Fruit fly (Drosophila melanogaster): ENCODE measurements around the gene Mrp4.

Mrp4 gene

DNA sequence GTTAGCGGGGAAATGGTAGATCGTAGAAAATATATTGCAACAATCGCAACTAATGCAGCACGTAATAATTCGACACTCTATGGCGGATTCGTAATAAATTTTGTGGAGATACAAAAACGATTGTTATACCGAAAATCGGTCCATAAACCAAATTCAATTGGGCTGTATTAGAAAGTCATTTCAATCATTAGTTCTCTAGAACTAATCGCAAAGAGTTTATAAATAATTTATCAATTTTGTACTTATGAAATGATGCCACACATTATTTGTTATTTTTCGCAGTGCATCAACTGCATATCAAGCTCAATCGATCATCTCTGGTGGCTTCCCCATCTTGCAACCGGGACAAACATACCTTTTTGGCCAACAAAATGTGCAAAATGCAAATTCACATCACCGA lies 43.4 kb downstream of the Mrp4 start:
- TF ChIP-seq Jra (GFP tag; optimal IDR thresholded peaks at IDR 0.05) (no peak), rgr (GFP tag; optimal IDR thresholded peaks at IDR 0.05) (no peak), h (GFP tag; optimal IDR thresholded peaks at IDR 0.05) (no peak), dmrt93B (GFP tag; optimal IDR thresholded peaks at IDR 0.05) (no peak), lola (GFP tag; optimal IDR thresholded peaks at IDR 0.05) (no peak), Rel (GFP tag; optimal IDR thresholded peaks at IDR 0.05) (no peak), Rel (tag; optimal IDR thresholded peaks at IDR 0.05) (no peak), Sp1 (GFP tag; optimal IDR thresholded peaks at IDR 0.05) (no peak), CG9705 (GFP tag; optimal IDR thresholded peaks at IDR 0.05) (no peak), CG32264 (GFP tag; optimal IDR thresholded peaks at IDR 0.05) (no peak)

DNA sequence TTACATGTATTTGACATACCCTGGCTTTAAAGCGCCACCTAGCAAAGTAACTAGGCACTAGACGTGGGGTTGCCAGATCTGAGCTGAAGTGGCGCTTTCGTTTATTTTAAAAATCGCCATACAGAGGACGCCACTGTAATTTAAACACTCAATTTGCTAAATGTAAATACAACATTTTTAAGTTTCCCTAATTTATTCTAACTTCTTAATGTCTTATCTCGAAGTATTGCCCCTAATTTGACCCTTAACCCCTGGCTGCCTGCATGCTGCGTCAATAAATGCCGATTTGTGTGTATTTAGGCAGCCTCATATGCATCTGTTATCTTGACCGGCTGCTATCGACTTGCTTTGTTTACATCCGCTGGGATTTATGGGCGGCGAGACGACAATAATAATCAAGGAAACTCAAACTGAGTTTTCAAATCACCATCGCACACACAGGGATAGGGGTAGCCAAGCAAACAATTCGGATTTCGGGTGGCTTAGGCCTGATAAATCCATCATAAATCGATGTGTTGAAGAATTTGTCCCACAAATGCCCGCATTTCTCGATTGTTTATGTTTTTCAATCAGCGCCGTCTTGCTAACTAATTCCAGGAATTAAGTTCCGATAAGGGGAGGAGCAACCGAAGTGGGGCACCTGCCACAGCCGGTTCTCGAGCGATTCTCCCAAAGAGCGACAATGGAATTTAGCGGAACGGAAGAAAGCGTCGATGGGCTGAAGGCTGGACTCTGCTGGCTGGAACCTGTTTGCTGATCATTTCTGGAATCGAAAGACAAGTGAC lies 44.4 kb downstream of the Mrp4 start:
- peak; percentile 52 for TF ChIP-seq Hr83 (GFP tag; optimal IDR thresholded peaks at IDR 0.05; ENCODE audit: poor library complexity, severe bottlenecking)
- no peak for TF ChIP-seq GATAd (GFP tag; optimal IDR thresholded peaks at IDR 0.05)
- no peak for TF ChIP-seq lola (GFP tag; optimal IDR thresholded peaks at IDR 0.05)
- peak; percentile 67 for TF ChIP-seq rgr (GFP tag; optimal IDR thresholded peaks at IDR 0.05)
- no peak for TF ChIP-seq Dif (GFP tag; optimal IDR thresholded peaks at IDR 0.05; ENCODE audit: partially characterized antibody)
- TF ChIP-seq psq (GFP tag; optimal IDR thresholded peaks at IDR 0.05), result peak; percentile 40
- no peak for TF ChIP-seq CG32264 (GFP tag; optimal IDR thresholded peaks at IDR 0.05)
- no peak for TF ChIP-seq Vsx2 (GFP tag; optimal IDR thresholded peaks at IDR 0.05; ENCODE audit: partially characterized antibody)
- TF ChIP-seq Rel (GFP tag; optimal IDR thresholded peaks at IDR 0.05), result no peak
- no peak for TF ChIP-seq Rel (tag; optimal IDR thresholded peaks at IDR 0.05)
- no peak for TF ChIP-seq woc (GFP tag; optimal IDR thresholded peaks at IDR 0.05)
- TF ChIP-seq dmrt93B (GFP tag; optimal IDR thresholded peaks at IDR 0.05), result peak; percentile 17
- TF ChIP-seq h (GFP tag; optimal IDR thresholded peaks at IDR 0.05), result peak; percentile 63
- TF ChIP-seq Myc (optimal IDR thresholded peaks at IDR 0.05), result peak; percentile 75
- no peak for TF ChIP-seq Hr78 (GFP tag; optimal IDR thresholded peaks at IDR 0.05)
- peak; percentile 0 for TF ChIP-seq CG9705 (GFP tag; optimal IDR thresholded peaks at IDR 0.05)
- TF ChIP-seq foxo (GFP tag; optimal IDR thresholded peaks at IDR 0.05), result peak in 1 of 2 experiments; percentile 27
- TF ChIP-seq sv (GFP tag; optimal IDR thresholded peaks at IDR 0.05), result peak; percentile 61
- peak; percentile 21 for TF ChIP-seq br (GFP tag; optimal IDR thresholded peaks at IDR 0.05)
- peak; percentile 49 for TF ChIP-seq HLH106 (tag; optimal IDR thresholded peaks at IDR 0.05)
- peak; percentile 47 for TF ChIP-seq ey (GFP tag; optimal IDR thresholded peaks at IDR 0.05)
- no peak for TF ChIP-seq usp (GFP tag; optimal IDR thresholded peaks at IDR 0.05)
- TF ChIP-seq brk (GFP tag; optimal IDR thresholded peaks at IDR 0.05), result no peak
- TF ChIP-seq tai (GFP tag; optimal IDR thresholded peaks at IDR 0.05), result peak; percentile 74
- peak; percentile 62 for TF ChIP-seq Hnf4 (GFP tag; optimal IDR thresholded peaks at IDR 0.05)
- peak; percentile 63 for TF ChIP-seq OdsH (GFP tag; optimal IDR thresholded peaks at IDR 0.05)
- no peak for TF ChIP-seq Mio (GFP tag; optimal IDR thresholded peaks at IDR 0.05)

DNA sequence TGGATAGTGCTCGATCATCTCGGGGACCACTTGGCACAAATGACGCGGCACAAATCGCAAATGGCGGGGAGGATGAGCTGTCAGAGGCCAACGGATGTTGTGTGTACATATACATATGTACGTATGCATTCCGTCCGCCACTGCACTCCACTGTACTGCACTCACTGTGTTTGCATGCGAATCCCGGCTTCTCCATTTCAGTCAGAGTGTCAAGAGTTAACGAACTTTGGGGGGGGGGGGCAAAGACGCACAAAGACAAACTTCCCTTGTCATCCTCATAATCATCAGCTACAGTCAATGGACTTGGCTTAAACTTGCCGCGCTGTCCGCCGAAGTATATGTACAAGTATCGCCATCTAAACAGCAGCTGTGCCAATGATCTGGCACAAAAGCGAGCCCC lies 45.1 kb downstream of the Mrp4 start:
- no peak for TF ChIP-seq fru (GFP tag; optimal IDR thresholded peaks at IDR 0.05)

DNA sequence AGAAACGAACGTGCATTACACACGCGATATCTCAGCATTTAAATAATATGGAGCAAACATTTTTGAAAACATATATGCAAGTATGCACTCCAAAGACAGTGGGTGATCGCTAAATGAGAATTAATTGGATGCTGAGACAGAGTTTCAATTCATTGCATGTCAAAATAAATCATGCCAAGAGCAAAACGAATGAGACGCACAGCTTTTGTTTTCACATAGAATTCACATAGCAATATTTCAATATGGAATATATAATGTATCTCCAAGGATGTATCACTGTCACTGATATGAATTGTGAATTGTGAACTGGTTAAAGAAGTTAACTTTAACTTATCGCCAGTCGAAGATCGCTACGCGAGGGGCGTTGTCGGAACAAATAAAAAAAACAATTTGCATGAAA lies 45.5 kb downstream of the Mrp4 start:
- TF ChIP-seq Abd-B (GFP tag; optimal IDR thresholded peaks at IDR 0.05) (no peak), usp (GFP tag; optimal IDR thresholded peaks at IDR 0.05) (no peak), Rel (GFP tag; optimal IDR thresholded peaks at IDR 0.05) (no peak), Rel (tag; optimal IDR thresholded peaks at IDR 0.05) (peak; percentile 21), Hnf4 (GFP tag; optimal IDR thresholded peaks at IDR 0.05) (peak; percentile 59), Hr83 (GFP tag; optimal IDR thresholded peaks at IDR 0.05; ENCODE audit: poor library complexity, severe bottlenecking) (no peak), CG9705 (GFP tag; optimal IDR thresholded peaks at IDR 0.05) (peak; percentile 26), Vsx2 (GFP tag; optimal IDR thresholded peaks at IDR 0.05; ENCODE audit: partially characterized antibody) (no peak), HLH106 (tag; optimal IDR thresholded peaks at IDR 0.05) (peak; percentile 69), ey (GFP tag; optimal IDR thresholded peaks at IDR 0.05) (peak; percentile 66), lola (GFP tag; optimal IDR thresholded peaks at IDR 0.05) (no peak), br (GFP tag; optimal IDR thresholded peaks at IDR 0.05) (peak; percentile 59), psq (GFP tag; optimal IDR thresholded peaks at IDR 0.05) (peak; percentile 23), h (GFP tag; optimal IDR thresholded peaks at IDR 0.05) (peak; percentile 75), CG32264 (GFP tag; optimal IDR thresholded peaks at IDR 0.05) (peak; percentile 33), OdsH (GFP tag; optimal IDR thresholded peaks at IDR 0.05) (peak; percentile 63), woc (GFP tag; optimal IDR thresholded peaks at IDR 0.05) (peak; percentile 29), foxo (GFP tag; optimal IDR thresholded peaks at IDR 0.05) (peak in 1 of 2 experiments; percentile 44), fru (GFP tag; optimal IDR thresholded peaks at IDR 0.05) (peak; percentile 61), rgr (GFP tag; optimal IDR thresholded peaks at IDR 0.05) (peak; percentile 58), sage (GFP tag; optimal IDR thresholded peaks at IDR 0.05) (no peak), Sp1 (GFP tag; optimal IDR thresholded peaks at IDR 0.05) (peak; percentile 40)

Measured in whole organism, wandering third instar larva.